Worm (Caenorhabditis elegans): ENCODE results near the gene bra-2.
A peak's percentile ranks its signal among the peaks of the same experiment; 100 is the strongest.

Gene bra-2

ce11 chrIII:907990-908389 is 3.1 kb upstream of the bra-2 start:
- TF ChIP-seq unc-62 (GFP tag; optimal IDR thresholded peaks at IDR 0.05 in 1 of 2) (peak in 1 of 2 experiments; percentile 95), unc-62 (tag; optimal IDR thresholded peaks at IDR 0.05) (no peak), lin-38 (GFP tag; IDR thresholded peaks at IDR 0.05) (no peak), mes-2 (tag; optimal IDR thresholded peaks at IDR 0.05; ENCODE audit: poor library complexity, severe bottlenecking) (peak; percentile 9), unc-39 (tag; optimal IDR thresholded peaks at IDR 0.05) (no peak), jun-1 (tag; optimal IDR thresholded peaks at IDR 0.05) (peak; percentile 43), dmd-9 (GFP tag; IDR thresholded peaks at IDR 0.05) (no peak), nhr-6 (tag; optimal IDR thresholded peaks at IDR 0.05) (peak; percentile 62), mep-1 (tag; optimal IDR thresholded peaks at IDR 0.05) (peak; percentile 22), T26A8.4 (GFP tag; IDR thresholded peaks at IDR 0.05) (peak; percentile 46; the same call in 1 of the 2 replicates), zfp-2 (tag; optimal IDR thresholded peaks at IDR 0.05) (no peak), snpc-4 (tag; optimal IDR thresholded peaks at IDR 0.05) (no peak), dve-1 (tag; optimal IDR thresholded peaks at IDR 0.05; ENCODE audit: insufficient read depth) (peak; percentile 39), F44E2.7 (GFP tag; IDR thresholded peaks at IDR 0.05) (no peak), lin-39 (tag; optimal IDR thresholded peaks at IDR 0.05) (no peak), hlh-30 (tag; optimal IDR thresholded peaks at IDR 0.05; ENCODE audit: insufficient read depth) (peak; percentile 46)

ce11 chrIII:909540-909939 is 1.5 kb upstream of the bra-2 start, which contains the start of gene crls-1:
crls-1 (minus strand) TSS chrIII:909902.
- TF ChIP-seq lin-38 (GFP tag; IDR thresholded peaks at IDR 0.05), result peak; percentile 30; the same call in 1 of the 2 replicates
- no peak for TF ChIP-seq dve-1 (tag; optimal IDR thresholded peaks at IDR 0.05; ENCODE audit: insufficient read depth)
- TF ChIP-seq mes-2 (tag; optimal IDR thresholded peaks at IDR 0.05; ENCODE audit: poor library complexity, severe bottlenecking), result no peak
- no peak for TF ChIP-seq cey-2 (tag; optimal IDR thresholded peaks at IDR 0.05; ENCODE audit: borderline replicate concordance, insufficient read depth)
- TF ChIP-seq pha-4 (GFP tag; IDR thresholded peaks at IDR 0.05), result no peak
- TF ChIP-seq pha-4 (tag; optimal IDR thresholded peaks at IDR 0.05), result no peak
- no peak for TF ChIP-seq jun-1 (tag; optimal IDR thresholded peaks at IDR 0.05)
- TF ChIP-seq ceh-82 (tag; optimal IDR thresholded peaks at IDR 0.05), result no peak
- no peak for TF ChIP-seq lin-29 (GFP tag; IDR thresholded peaks at IDR 0.05)
- no peak for TF ChIP-seq zip-2 (tag; optimal IDR thresholded peaks at IDR 0.05)
- TF ChIP-seq Y48G9A.11 (GFP tag; IDR thresholded peaks at IDR 0.05), result 0 out of 2 replicates have a peak, but pooled peaks have one; percentile 44
- TF ChIP-seq snpc-1.2 (GFP tag; IDR thresholded peaks at IDR 0.05), result no peak
- no peak for TF ChIP-seq mdl-1 (tag; optimal IDR thresholded peaks at IDR 0.05)
- no peak for TF ChIP-seq nhr-237 (tag; optimal IDR thresholded peaks at IDR 0.05)
- no peak for TF ChIP-seq hlh-11 (tag; optimal IDR thresholded peaks at IDR 0.05)
- no peak for TF ChIP-seq sdz-12 (GFP tag; optimal IDR thresholded peaks at IDR 0.05)
- TF ChIP-seq madf-9 (GFP tag; conservative IDR thresholded peaks at IDR 0.05), result no peak
- no peak for TF ChIP-seq hlh-30 (tag; optimal IDR thresholded peaks at IDR 0.05; ENCODE audit: insufficient read depth)
- no peak for TF ChIP-seq daf-16 (GFP tag; optimal IDR thresholded peaks at IDR 0.05)
- peak; percentile 13 for TF ChIP-seq daf-16 (tag; optimal IDR thresholded peaks at IDR 0.05)
- TF ChIP-seq Y105C5A.15 (GFP tag; IDR thresholded peaks at IDR 0.05), result no peak
- TF ChIP-seq daf-12 (tag; optimal IDR thresholded peaks at IDR 0.05), result no peak
- no peak for TF ChIP-seq ZK546.5 (tag; optimal IDR thresholded peaks at IDR 0.05)
- TF ChIP-seq F10B5.3 (tag; optimal IDR thresholded peaks at IDR 0.05), result no peak
- no peak for TF ChIP-seq lin-39 (tag; optimal IDR thresholded peaks at IDR 0.05)
- TF ChIP-seq set-16 (GFP tag; IDR thresholded peaks at IDR 0.05), result no peak
- TF ChIP-seq F49E8.2 (tag; optimal IDR thresholded peaks at IDR 0.05; ENCODE audit: borderline replicate concordance), result no peak
- no peak for TF ChIP-seq unc-39 (tag; optimal IDR thresholded peaks at IDR 0.05)
- TF ChIP-seq nhr-77 (tag; optimal IDR thresholded peaks at IDR 0.05), result no peak
- TF ChIP-seq hif-1 (tag; optimal IDR thresholded peaks at IDR 0.05), result no peak
- TF ChIP-seq nhr-41 (GFP tag; IDR thresholded peaks at IDR 0.05), result no peak
- TF ChIP-seq zfp-2 (tag; optimal IDR thresholded peaks at IDR 0.05), result no peak
- TF ChIP-seq spr-3 (GFP tag; optimal IDR thresholded peaks at IDR 0.05), result no peak
- no peak for TF ChIP-seq nhr-111 (GFP tag; optimal IDR thresholded peaks at IDR 0.05)
- no peak for TF ChIP-seq dmd-9 (GFP tag; IDR thresholded peaks at IDR 0.05)
- 0 out of 2 replicates have a peak, but pooled peaks have one; percentile 39 for TF ChIP-seq tra-1 (GFP tag; IDR thresholded peaks at IDR 0.05)
- no peak for TF ChIP-seq lin-15B (tag; optimal IDR thresholded peaks at IDR 0.05)
- no peak for TF ChIP-seq mep-1 (tag; optimal IDR thresholded peaks at IDR 0.05)
- TF ChIP-seq F44E2.7 (GFP tag; IDR thresholded peaks at IDR 0.05), result no peak
- TF ChIP-seq ZK337.2 (GFP tag; IDR thresholded peaks at IDR 0.05), result no peak
- TF ChIP-seq arid-1 (GFP tag; conservative IDR thresholded peaks at IDR 0.05), result 0 out of 2 replicates have a peak, but pooled peaks have one; percentile 6
- TF ChIP-seq pqm-1 (tag; optimal IDR thresholded peaks at IDR 0.05), result no peak
- no peak for TF ChIP-seq ztf-11 (tag; optimal IDR thresholded peaks at IDR 0.05)
